Fruit fly (Drosophila melanogaster): Measurements from ENCODE around the gene Kaz.

Gene Kaz

DNA sequence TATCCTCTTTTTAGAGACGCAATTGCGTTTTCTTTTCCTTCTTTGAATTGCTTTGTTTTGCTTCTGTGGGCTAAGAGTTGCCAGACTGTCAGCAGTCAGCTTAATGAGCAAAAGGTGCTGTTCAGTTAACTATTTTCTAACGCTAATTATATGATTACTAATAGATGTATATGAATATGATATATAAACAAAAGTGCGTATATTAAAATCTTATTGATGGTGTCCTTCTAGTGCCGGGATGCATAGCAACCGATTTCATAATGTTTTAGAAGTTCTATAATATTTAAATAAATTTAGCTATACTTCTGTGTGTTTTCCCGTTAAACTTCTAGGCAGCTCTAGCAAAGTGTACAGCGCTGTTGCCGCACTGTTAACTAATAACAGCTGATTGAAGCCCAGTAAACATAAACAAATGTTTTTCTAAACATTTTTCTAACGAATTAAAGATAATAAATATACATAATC, at the start of gene Kaz, which contains the start of gene CG43273:
Kaz (minus strand) TSS at position 73 of the 465 bp plus-strand sequence.
CG43273 (plus strand) TSS at position 415 of the 465 bp plus-strand sequence.
- no peak for TF ChIP-seq CG17806 (tag; optimal IDR thresholded peaks at IDR 0.05)
- TF ChIP-seq D1 (tag; optimal IDR thresholded peaks at IDR 0.05): no peak
- no peak for TF ChIP-seq Snoo (tag; optimal IDR thresholded peaks at IDR 0.05)
- TF ChIP-seq EcR (GFP tag; optimal IDR thresholded peaks at IDR 0.05): no peak
- peak; percentile 52; the same call in 1 of the 3 replicates for TF ChIP-seq CG4496 (GFP tag; IDR thresholded peaks at IDR 0.05)
- TF ChIP-seq gl (tag; optimal IDR thresholded peaks at IDR 0.05): no peak
- no peak for TF ChIP-seq Pif1A (GFP tag; optimal IDR thresholded peaks at IDR 0.05)
- TF ChIP-seq CG12605 (GFP tag; IDR thresholded peaks at IDR 0.05): no peak
- TF ChIP-seq CG13204 (GFP tag; optimal IDR thresholded peaks at IDR 0.05): no peak
- TF ChIP-seq CG8159 (tag; optimal IDR thresholded peaks at IDR 0.05): no peak
- no peak for TF ChIP-seq CG9948 (tag; optimal IDR thresholded peaks at IDR 0.05)
- no peak for TF ChIP-seq fd96Ca (GFP tag; IDR thresholded peaks at IDR 0.05)
- no peak for TF ChIP-seq CG15710 (tag; optimal IDR thresholded peaks at IDR 0.05)
- TF ChIP-seq Ets98B (GFP tag; IDR thresholded peaks at IDR 0.05): no peak
- TF ChIP-seq CG32121 (GFP tag; IDR thresholded peaks at IDR 0.05): peak; percentile 14; the same call in 1 of the 2 replicates
- TF ChIP-seq CG8301 (tag; optimal IDR thresholded peaks at IDR 0.05): no peak

- peak; percentile 84 for TF ChIP-seq EcR (GFP tag; optimal IDR thresholded peaks at IDR 0.05)
- TF ChIP-seq CG15710 (tag; optimal IDR thresholded peaks at IDR 0.05): no peak
These were observed 48.9 kb upstream of the Kaz start for dm6 chr3R:24878655-24879054.

dm6 chr3R:24876843-24877457, 47.2 kb upstream of the Kaz start, which contains the start of the genes CG11089 and CG31381:
Gene CG11089, plus strand, starts transcription at chr3R:24877045.
Gene CG31381, plus strand, starts transcription at chr3R:24877045.
- peak; percentile 13 for TF ChIP-seq CG17806 (tag; optimal IDR thresholded peaks at IDR 0.05)
- no peak for TF ChIP-seq Pif1B (GFP tag; optimal IDR thresholded peaks at IDR 0.05)
- no peak for TF ChIP-seq CG12605 (GFP tag; IDR thresholded peaks at IDR 0.05)
- TF ChIP-seq CG10348 (GFP tag; IDR thresholded peaks at IDR 0.05): no peak

DNA sequence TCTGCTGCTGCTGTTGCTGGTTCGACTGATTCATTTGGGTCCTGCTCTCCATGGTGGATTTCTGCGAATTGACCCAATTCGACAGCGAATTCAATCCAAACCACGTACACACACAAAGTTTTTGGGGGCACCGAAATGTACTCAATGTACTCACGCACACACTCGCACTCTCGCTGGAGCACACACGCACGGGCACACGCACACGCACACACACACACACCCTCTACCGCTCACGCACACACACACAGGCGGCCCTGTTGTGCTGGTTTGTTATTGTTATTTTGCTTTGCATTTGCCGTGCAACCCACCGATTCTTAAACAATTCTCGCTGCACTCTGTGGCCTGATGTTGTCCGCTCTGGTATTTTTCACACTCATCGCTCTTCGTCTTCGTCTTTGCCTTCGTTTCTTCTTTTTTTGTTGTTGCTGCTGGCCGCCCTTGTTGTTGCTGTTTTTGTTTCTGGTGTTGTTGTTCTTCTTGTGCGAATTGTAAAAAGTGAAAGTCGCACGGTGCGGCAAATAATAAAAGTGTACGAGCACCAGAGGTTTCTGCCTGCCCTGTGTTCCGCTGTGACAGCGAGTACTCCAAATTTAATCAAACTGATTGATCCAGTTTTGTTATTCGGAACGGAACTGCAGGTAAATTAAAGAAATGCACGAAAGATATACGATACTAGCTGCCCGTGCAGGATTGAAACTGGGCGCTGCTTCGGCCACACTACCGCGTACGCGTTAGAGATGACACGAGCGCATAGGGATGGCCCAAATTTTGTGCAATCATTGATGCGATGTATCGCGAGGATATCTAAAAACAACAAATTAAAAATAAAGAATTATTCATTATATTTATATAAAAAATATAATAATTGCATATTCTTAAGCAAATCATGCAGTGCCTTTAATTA, 46.4 kb upstream of the Kaz start, which contains the start of gene CG3744:
CG3744 (minus strand) TSS at position 716 of the 904 bp plus-strand sequence.
- TF ChIP-seq CG4496 (GFP tag; IDR thresholded peaks at IDR 0.05) (peak; percentile 95), CG17806 (tag; optimal IDR thresholded peaks at IDR 0.05) (peak; percentile 81), EcR (GFP tag; optimal IDR thresholded peaks at IDR 0.05) (no peak), Pif1A (GFP tag; optimal IDR thresholded peaks at IDR 0.05) (no peak), Snoo (tag; optimal IDR thresholded peaks at IDR 0.05) (peak; percentile 83), CG32121 (GFP tag; IDR thresholded peaks at IDR 0.05) (peak; percentile 90), gl (tag; optimal IDR thresholded peaks at IDR 0.05) (peak; percentile 8), CG8159 (tag; optimal IDR thresholded peaks at IDR 0.05) (peak; percentile 80), rn (GFP tag; IDR thresholded peaks at IDR 0.05) (peak; percentile 76), Ets98B (GFP tag; IDR thresholded peaks at IDR 0.05) (peak; percentile 94), CG10348 (GFP tag; IDR thresholded peaks at IDR 0.05) (peak; percentile 67), CG34367 (tag; optimal IDR thresholded peaks at IDR 0.05) (peak; percentile 64), CG9948 (tag; optimal IDR thresholded peaks at IDR 0.05) (peak; percentile 75), Pif1B (GFP tag; optimal IDR thresholded peaks at IDR 0.05) (peak; percentile 66), CG8301 (tag; optimal IDR thresholded peaks at IDR 0.05) (peak; percentile 74), D1 (tag; optimal IDR thresholded peaks at IDR 0.05) (no peak), CG14655 (GFP tag; optimal IDR thresholded peaks at IDR 0.05) (no peak), fd96Ca (GFP tag; IDR thresholded peaks at IDR 0.05) (peak; percentile 93), CG13204 (GFP tag; optimal IDR thresholded peaks at IDR 0.05) (peak; percentile 70), CG15710 (tag; optimal IDR thresholded peaks at IDR 0.05) (peak; percentile 81), CG12605 (GFP tag; IDR thresholded peaks at IDR 0.05) (peak; percentile 54; the same call in 1 of the 2 replicates)

DNA sequence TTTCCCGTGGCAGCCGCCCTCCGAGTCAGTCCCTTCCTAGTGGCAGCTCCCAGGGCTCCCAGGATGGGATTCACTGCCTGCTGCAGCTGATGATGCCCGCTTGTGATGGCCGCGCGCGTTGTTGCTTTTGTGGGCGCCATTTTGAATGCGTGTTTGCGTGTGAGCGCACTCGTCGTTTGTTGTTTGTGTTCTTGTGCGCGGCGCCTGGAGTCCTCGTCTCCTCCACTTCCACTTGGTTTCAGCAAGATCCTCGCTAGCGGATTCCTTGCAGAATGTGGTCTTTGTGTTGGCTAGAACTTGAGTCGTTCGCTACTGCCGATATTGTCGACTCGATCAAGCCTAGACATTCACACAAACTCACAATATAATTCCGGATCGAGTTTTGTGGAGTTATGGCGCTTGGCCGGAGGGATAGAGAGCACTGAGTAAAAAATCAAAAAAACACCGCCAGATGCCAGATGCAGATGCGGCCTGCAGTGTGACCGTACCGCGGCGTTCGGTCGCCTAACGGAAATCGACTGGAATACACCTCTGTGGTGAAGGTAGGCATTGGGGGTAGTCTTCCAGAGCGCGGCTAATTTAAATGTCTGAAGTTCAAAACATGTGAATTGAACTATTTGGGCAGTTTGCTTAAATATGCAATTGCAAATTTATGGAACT, 40.8 kb upstream of the Kaz start, which contains the start of gene CycB3:
CycB3 (minus strand) TSS at position 428 of the 660 bp plus-strand sequence.
- TF ChIP-seq Snoo (tag; optimal IDR thresholded peaks at IDR 0.05) (peak; percentile 33), EcR (GFP tag; optimal IDR thresholded peaks at IDR 0.05) (peak; percentile 2), CG4496 (GFP tag; IDR thresholded peaks at IDR 0.05) (no peak), CG13204 (GFP tag; optimal IDR thresholded peaks at IDR 0.05) (peak; percentile 14), gl (tag; optimal IDR thresholded peaks at IDR 0.05) (peak; percentile 10), CG8159 (tag; optimal IDR thresholded peaks at IDR 0.05) (no peak)

Data from whole organism, pupa.